Fruit fly (Drosophila melanogaster): ENCODE measurements around the gene CG7099.

Gene CG7099

DNA sequence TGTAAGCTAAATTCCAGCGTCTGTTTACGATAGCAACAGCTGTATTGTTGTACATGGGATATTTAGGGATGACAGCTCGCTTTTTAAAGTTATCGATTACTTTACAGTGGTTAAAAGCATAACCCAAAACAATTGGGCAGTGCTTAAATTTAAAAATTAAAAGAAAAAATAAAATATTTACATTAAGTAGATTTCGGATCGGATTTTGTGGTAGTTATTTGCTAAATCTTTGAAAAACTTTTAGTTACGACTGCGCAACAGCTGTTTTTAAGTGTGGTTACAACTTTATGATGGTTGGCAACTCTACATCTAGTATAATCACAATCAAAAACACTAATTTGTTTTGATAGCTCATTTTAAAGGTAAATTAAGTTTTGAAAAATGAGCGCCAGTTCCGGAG, at the start of gene CG7099, which contains the start of gene Ing5:
Gene CG7099, plus strand, starts transcription at position 317 of the 400 bp plus-strand sequence.
Gene Ing5, minus strand, starts transcription at position 58 of the 400 bp plus-strand sequence.
- TF ChIP-seq CG11617 (GFP tag; optimal IDR thresholded peaks at IDR 0.05) (peak; percentile 96), CG5204 (GFP tag; optimal IDR thresholded peaks at IDR 0.05) (no peak), CG7101 (tag; optimal IDR thresholded peaks at IDR 0.05) (peak; percentile 96), CG14711 (tag; optimal IDR thresholded peaks at IDR 0.05) (peak; percentile 97), tj (GFP tag; optimal IDR thresholded peaks at IDR 0.05) (peak; percentile 87), Clk (GFP tag; optimal IDR thresholded peaks at IDR 0.05) (peak; percentile 91), CG12768 (GFP tag; optimal IDR thresholded peaks at IDR 0.05) (peak; percentile 94), ovo (GFP tag; optimal IDR thresholded peaks at IDR 0.05) (peak; percentile 92), CG7045 (GFP tag; optimal IDR thresholded peaks at IDR 0.05) (peak; percentile 94), pad (GFP tag; optimal IDR thresholded peaks at IDR 0.05) (peak; percentile 86), Mnt (GFP tag; optimal IDR thresholded peaks at IDR 0.05) (peak; percentile 92), cic (GFP tag; optimal IDR thresholded peaks at IDR 0.05) (peak; percentile 71), cnc (optimal IDR thresholded peaks at IDR 0.05) (no peak), toe (GFP tag; optimal IDR thresholded peaks at IDR 0.05) (peak; percentile 98), bab1 (GFP tag; optimal IDR thresholded peaks at IDR 0.05) (peak; percentile 99), CG33017 (tag; optimal IDR thresholded peaks at IDR 0.05) (peak; percentile 93), kay (GFP tag; ENCODE audit: borderline replicate concordance) (peak; percentile 98), CG1620 (GFP tag; optimal IDR thresholded peaks at IDR 0.05) (peak; percentile 97), Hr96 (GFP tag; optimal IDR thresholded peaks at IDR 0.05) (peak; percentile 89), Crg-1 (GFP tag; optimal IDR thresholded peaks at IDR 0.05) (peak; percentile 94)

DNA sequence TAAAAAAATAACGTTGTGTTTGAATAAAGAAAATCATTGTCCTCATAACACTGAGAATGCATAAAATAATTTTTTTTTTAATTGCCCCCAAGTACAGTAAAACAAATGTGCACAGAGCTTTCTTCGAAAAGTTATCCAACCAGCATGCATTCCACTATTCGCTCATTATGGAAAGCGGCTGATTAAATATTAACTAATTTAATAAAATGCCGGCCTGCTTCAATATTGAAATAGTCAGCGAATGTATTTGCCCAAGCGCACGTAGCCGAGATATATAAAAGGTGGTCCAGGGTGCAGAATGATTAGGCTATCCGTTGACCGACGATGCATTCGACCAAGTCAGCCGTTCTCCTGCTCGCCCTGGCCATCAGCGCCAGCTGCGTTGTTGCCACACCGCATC, 39.9 kb upstream of the CG7099 start, which contains the start of gene CG16826:
Gene CG16826, plus strand, starts transcription at position 301 of the 400 bp plus-strand sequence.
- no peak for TF ChIP-seq CG33017 (tag; optimal IDR thresholded peaks at IDR 0.05)
- peak; percentile 18 for TF ChIP-seq CG7101 (tag; optimal IDR thresholded peaks at IDR 0.05)
- TF ChIP-seq CG7045 (GFP tag; optimal IDR thresholded peaks at IDR 0.05) = no peak
- no peak for TF ChIP-seq CG11617 (GFP tag; optimal IDR thresholded peaks at IDR 0.05)
- peak; percentile 54 for TF ChIP-seq kay (GFP tag; ENCODE audit: borderline replicate concordance)

DNA sequence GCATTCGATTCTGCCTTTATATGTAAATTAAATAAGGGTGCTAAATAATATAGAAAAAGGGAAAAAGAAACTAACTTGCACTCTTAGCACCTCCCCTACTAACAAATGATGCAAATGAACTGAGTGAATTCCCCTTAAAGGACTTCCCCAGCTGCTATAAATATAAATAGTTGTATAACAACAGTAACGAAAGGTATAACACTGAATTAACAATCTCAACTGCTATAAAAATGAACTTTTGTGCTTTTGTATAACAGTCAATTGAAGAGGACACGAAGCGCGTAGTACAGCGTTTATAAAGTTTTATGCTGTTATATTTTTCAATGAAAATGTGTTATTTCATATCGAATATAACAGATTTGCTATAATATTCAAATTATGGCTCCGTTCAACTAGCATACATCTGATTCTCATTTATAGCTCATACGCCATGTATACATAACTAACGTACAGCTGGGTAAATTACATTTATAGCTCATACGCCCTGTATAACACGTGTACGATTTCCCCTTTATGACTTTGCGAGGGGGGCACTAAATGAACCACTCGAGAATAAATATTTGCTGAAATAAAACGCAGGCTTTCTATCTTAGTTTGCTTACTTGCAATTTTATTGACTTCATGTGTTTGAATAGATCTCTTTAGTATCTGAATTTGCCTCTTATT, 38.0 kb upstream of the CG7099 start:
- TF ChIP-seq kay (GFP tag; ENCODE audit: borderline replicate concordance) = peak; percentile 38
- no peak for TF ChIP-seq Crg-1 (GFP tag; optimal IDR thresholded peaks at IDR 0.05)
- TF ChIP-seq CG7045 (GFP tag; optimal IDR thresholded peaks at IDR 0.05) = no peak
- TF ChIP-seq tj (GFP tag; optimal IDR thresholded peaks at IDR 0.05) = no peak
- peak; percentile 15 for TF ChIP-seq CG7101 (tag; optimal IDR thresholded peaks at IDR 0.05)
- peak; percentile 94 for TF ChIP-seq pad (GFP tag; optimal IDR thresholded peaks at IDR 0.05)

DNA sequence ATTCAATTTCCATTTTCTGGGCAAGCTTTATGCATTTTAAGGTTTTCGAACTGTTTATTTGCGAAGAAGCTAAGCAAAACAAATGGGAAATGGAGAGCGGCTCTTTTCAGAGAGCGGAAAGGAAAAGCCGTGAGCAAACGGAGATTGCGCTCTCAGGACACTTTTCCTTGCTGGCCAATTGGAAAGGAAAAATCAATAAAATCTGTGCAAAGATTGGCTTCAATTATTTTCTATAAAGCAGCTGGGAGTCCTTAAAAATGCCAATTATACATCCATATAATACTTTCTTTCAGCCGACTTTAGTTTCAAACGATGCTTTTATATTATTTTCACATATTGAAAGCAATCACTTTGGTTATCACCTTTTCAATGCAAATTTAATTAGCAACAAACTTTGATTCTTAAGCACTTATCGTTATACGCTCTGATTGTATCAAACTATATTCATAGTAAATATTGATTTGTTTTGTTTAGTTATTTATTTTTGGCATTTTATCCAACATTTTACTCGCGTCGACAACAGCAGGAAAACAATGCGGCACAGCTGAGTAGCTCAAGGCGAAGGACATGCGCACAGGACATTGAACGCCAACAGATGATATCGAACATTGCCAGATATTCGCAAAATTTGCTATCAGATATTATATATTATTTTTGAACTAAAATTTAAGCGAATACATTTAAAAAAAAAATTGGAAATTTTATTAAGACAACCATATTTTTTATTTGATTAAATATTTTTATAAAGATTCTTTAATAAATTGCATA, 32.6 kb upstream of the CG7099 start, which contains the start of gene CG9395:
Gene CG9395, minus strand, starts transcription at position 494 of the 768 bp plus-strand sequence.
- TF ChIP-seq CG14711 (tag; optimal IDR thresholded peaks at IDR 0.05) (no peak), CG1620 (GFP tag; optimal IDR thresholded peaks at IDR 0.05) (no peak), tj (GFP tag; optimal IDR thresholded peaks at IDR 0.05) (no peak), cnc (optimal IDR thresholded peaks at IDR 0.05) (no peak), pad (GFP tag; optimal IDR thresholded peaks at IDR 0.05) (no peak), Crg-1 (GFP tag; optimal IDR thresholded peaks at IDR 0.05) (no peak), bab1 (GFP tag; optimal IDR thresholded peaks at IDR 0.05) (no peak), Clk (GFP tag; optimal IDR thresholded peaks at IDR 0.05) (no peak)

DNA sequence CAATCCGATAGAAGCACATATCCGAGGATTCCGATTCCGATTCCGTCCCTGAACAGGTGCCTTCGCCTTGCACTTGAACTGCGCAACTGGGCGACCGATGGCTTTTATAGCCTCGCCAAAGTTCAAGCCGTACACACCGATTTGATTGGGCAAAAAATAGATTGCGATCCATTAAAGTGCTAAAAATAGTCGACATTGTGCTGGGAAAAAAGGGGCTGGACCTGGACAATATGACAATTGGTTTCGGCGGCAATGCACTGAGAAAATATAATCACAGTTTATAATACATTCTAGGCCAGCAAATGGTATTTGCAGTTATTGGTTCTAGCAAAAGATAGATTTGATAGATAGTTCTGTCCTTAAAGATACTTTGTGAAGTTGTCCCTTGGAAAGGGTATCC, 25.9 kb upstream of the CG7099 start, which contains the start of gene CG9377:
Gene CG9377, minus strand, starts transcription at position 101 of the 400 bp plus-strand sequence.
- TF ChIP-seq ovo (GFP tag; optimal IDR thresholded peaks at IDR 0.05) (no peak), Crg-1 (GFP tag; optimal IDR thresholded peaks at IDR 0.05) (no peak), kay (GFP tag; ENCODE audit: borderline replicate concordance) (no peak), pad (GFP tag; optimal IDR thresholded peaks at IDR 0.05) (no peak), Mnt (GFP tag; optimal IDR thresholded peaks at IDR 0.05) (no peak), Hr96 (GFP tag; optimal IDR thresholded peaks at IDR 0.05) (no peak), CG7045 (GFP tag; optimal IDR thresholded peaks at IDR 0.05) (no peak), bab1 (GFP tag; optimal IDR thresholded peaks at IDR 0.05) (no peak), CG1620 (GFP tag; optimal IDR thresholded peaks at IDR 0.05) (no peak), toe (GFP tag; optimal IDR thresholded peaks at IDR 0.05) (no peak)

DNA sequence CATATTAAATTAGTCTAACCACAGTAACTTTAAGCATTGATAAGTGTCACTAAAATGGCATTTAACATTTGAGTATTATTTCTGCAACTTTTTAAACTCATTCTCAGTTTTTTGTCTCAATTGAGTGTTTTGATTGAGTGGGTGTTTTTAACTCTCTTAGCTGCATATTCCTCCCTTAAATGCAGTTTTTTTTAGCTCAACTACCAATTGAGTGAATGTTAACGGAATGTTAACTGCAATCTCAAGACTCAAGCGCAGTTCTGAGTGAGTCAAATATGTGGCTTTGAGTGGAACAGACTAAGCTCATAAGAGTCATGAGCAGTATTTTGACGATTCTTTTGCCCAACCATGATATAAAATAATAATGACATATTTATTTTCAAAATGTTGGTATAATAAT, 24.4 kb upstream of the CG7099 start:
- no peak for TF ChIP-seq bab1 (GFP tag; optimal IDR thresholded peaks at IDR 0.05)
- peak; percentile 52 for TF ChIP-seq kay (GFP tag; ENCODE audit: borderline replicate concordance)

Data from whole organism, adult.